Worm (Caenorhabditis elegans) whole organism, L2 larva: ENCODE results near the gene emg-1.

Experiments used
- F13H6.1 ChIP-seq: sonication (generic microtip); optimal IDR thresholded peaks from 2 replicates; lab custom pipeline; 2016; ENCODE audit warnings: missing genetic modification characterization, missing compliant biosample characterization
- Y55F3AM.14 ChIP-seq: fragments of 200-800 bp; sonication (Bioruptor generic); optimal IDR thresholded peaks from 2 replicates; lab custom pipeline; 2018; ENCODE audit warnings: mild to moderate bottlenecking, missing genetic modification characterization, missing compliant biosample characterization
- ama-1 ChIP-seq: fragments of 150-350 bp; optimal IDR thresholded peaks from 2 replicates; lab custom pipeline; 2018; ENCODE audit warnings: inconsistent platforms
- elt-3 ChIP-seq: sonication (generic microtip); optimal IDR thresholded peaks from 2 replicates; lab custom pipeline; 2017; ENCODE audit warnings: missing biosample characterization, missing genetic modification characterization
- lin-13 ChIP-seq: fragments of 150-350 bp; optimal IDR thresholded peaks from 2 replicates; lab custom pipeline; 2014; ENCODE audit warnings: missing biosample characterization, missing genetic modification reagents, missing genetic modification characterization
- lsy-2 ChIP-seq, 2 experiments: fragments of 150-350 bp in 1 of 2; sonication (generic microtip) in 1 of 2; optimal IDR thresholded peaks; 2 replicates each; lab custom pipeline; 2014 to 2017; ENCODE audit warnings: missing biosample characterization in 2 of 2, missing genetic modification characterization in 2 of 2
- mbf-1 ChIP-seq: sonication (generic microtip); optimal IDR thresholded peaks from 2 replicates; lab custom pipeline; 2017; ENCODE audit warnings: missing biosample characterization, missing genetic modification characterization
- mdl-1 ChIP-seq, 2 experiments: fragments of 150-350 bp in 1 of 2; sonication (generic microtip) in 1 of 2; optimal IDR thresholded peaks; 2 replicates each; lab custom pipeline; 2017; ENCODE audit warnings: missing biosample characterization in 2 of 2, missing genetic modification characterization in 2 of 2
- nhr-10 ChIP-seq: sonication (generic microtip); optimal IDR thresholded peaks from 2 replicates; lab custom pipeline; 2017; ENCODE audit warnings: missing biosample characterization, missing genetic modification characterization
- nhr-12 ChIP-seq: fragments of 150-350 bp; optimal IDR thresholded peaks from 2 replicates; lab custom pipeline; 2014; ENCODE audit warnings: missing biosample characterization, missing genetic modification characterization
- unc-55 ChIP-seq: fragments of 150-350 bp; sonication (generic microtip); optimal IDR thresholded peaks from 3 replicates; lab custom pipeline; 2014; ENCODE audit warnings: missing biosample characterization, missing genetic modification reagents, missing genetic modification characterization
- unc-62 ChIP-seq: fragments of 150-350 bp; optimal IDR thresholded peaks from 2 replicates; lab custom pipeline; 2014; ENCODE audit warnings: missing biosample characterization, missing genetic modification reagents, missing genetic modification characterization
- zag-1 ChIP-seq: fragments of 150-350 bp; optimal IDR thresholded peaks from 2 replicates; lab custom pipeline; 2014; ENCODE audit warnings: missing biosample characterization, missing genetic modification characterization
- ztf-11 ChIP-seq: sonication (generic microtip); optimal IDR thresholded peaks from 2 replicates; lab custom pipeline; 2017; ENCODE audit warnings: missing biosample characterization, missing genetic modification characterization

- TF ChIP-seq unc-62 (GFP tag; lab: Kevin White, UChicago) (no peak), mbf-1 (tag; lab: Kevin White, UChicago) (no peak), nhr-12 (tag; lab: Kevin White, UChicago) (no peak), ztf-11 (tag; lab: Kevin White, UChicago) (no peak), Y55F3AM.14 (GFP tag; lab: Kevin White, UChicago) (no peak), lin-13 (GFP tag; lab: Kevin White, UChicago) (no peak), mdl-1 (tag; optimal IDR thresholded peaks at IDR 0.05; lab: Kevin White, UChicago) (no peak), F13H6.1 (tag; lab: Kevin White, UChicago) (no peak), unc-55 (GFP tag; lab: Kevin White, UChicago) (no peak), nhr-10 (tag; lab: Kevin White, UChicago) (no peak), lsy-2 (tag; optimal IDR thresholded peaks at IDR 0.05; lab: Kevin White, UChicago) (no peak), elt-3 (tag; lab: Kevin White, UChicago) (no peak), ama-1 (lab: Kevin White, UChicago) (no peak), zag-1 (tag; lab: Kevin White, UChicago) (no peak)
Measured at ce11 chrIII:10661292-10661691, 12.0 kb downstream of the emg-1 start.
